Worm (Caenorhabditis elegans) whole organism, midembryonic: ENCODE data around the gene ZK1098.2.

ENCODE experiments used
- T22C8.4 ChIP-seq: fragments of 200-800 bp; sonication (Bioruptor generic); IDR thresholded peaks from 2 replicates; pipeline ENCODE4 v1.3.6; 2022; ENCODE audit warnings: missing genetic modification characterization, missing compliant biosample characterization
- cog-1 ChIP-seq: sonication (generic microtip); optimal IDR thresholded peaks from 2 replicates; lab custom pipeline; 2016; ENCODE audit warnings: missing genetic modification characterization, missing compliant biosample characterization
- flt-1 ChIP-seq: fragments of 200-800 bp; sonication (Bioruptor generic); IDR thresholded peaks from 2 replicates; pipeline ENCODE4 v1.3.6; 2022; ENCODE audit warnings: missing genetic modification characterization, missing compliant biosample characterization
- tab-1 ChIP-seq: fragments of 200-800 bp; sonication (Bioruptor generic); IDR thresholded peaks from 2 replicates; pipeline ENCODE4 v1.3.6; 2022; ENCODE audit warnings: missing genetic modification characterization, missing compliant biosample characterization
- ztf-23 ChIP-seq: fragments of 200-800 bp; sonication (Bioruptor generic); IDR thresholded peaks from 2 replicates; pipeline ENCODE4 v1.3.6; 2022; ENCODE audit warnings: missing genetic modification reagents, missing genetic modification characterization, missing compliant biosample characterization

ce11 chrIII:9509764-9510370 is 19.1 kb upstream of the ZK1098.2 start:
- TF ChIP-seq cog-1 (tag; lab: Kevin White, UChicago) (no peak), tab-1 (GFP tag; lab: Robert Waterston, UW) (no peak), ztf-23 (GFP tag; lab: Robert Waterston, UW) (no peak), flt-1 (GFP tag; lab: Robert Waterston, UW) (no peak), T22C8.4 (GFP tag; lab: Robert Waterston, UW) (no peak)
